Fruit fly (Drosophila melanogaster) whole organism, embryonic: ENCODE measurements around the gene wcy.
A peak's percentile ranks its signal among the peaks of the same experiment; 100 is the strongest.

ENCODE experiments used
- Atf-2 ChIP-seq: fragments of 200-800 bp; sonication (Bioruptor generic); optimal IDR thresholded peaks from 2 replicates; lab custom pipeline; 2016; ENCODE audit warnings: missing biosample characterization, missing genetic modification characterization
- B-H2 ChIP-seq: fragments of 200-800 bp; sonication (Bioruptor generic); optimal IDR thresholded peaks from 2 replicates; lab custom pipeline; 2018; ENCODE audit warnings: missing biosample characterization, mild to moderate bottlenecking, missing genetic modification characterization
- Bgb ChIP-seq: fragments of 200-800 bp; sonication (Bioruptor generic); IDR thresholded peaks from 2 replicates; pipeline ENCODE4 v1.3.6; 2022; ENCODE audit warnings: missing biosample characterization, missing genetic modification characterization; ENCODE audit not compliant: partially characterized antibody
- CG10431 ChIP-seq: fragments of 200-800 bp; sonication (Bioruptor generic); optimal IDR thresholded peaks from 3 replicates; lab custom pipeline; 2018; ENCODE audit warnings: missing biosample characterization, mild to moderate bottlenecking, missing genetic modification characterization
- CG11093 ChIP-seq: fragments of 200-800 bp; sonication (Bioruptor generic); IDR thresholded peaks from 3 replicates; pipeline ENCODE4 v1.3.6; 2022; ENCODE audit warnings: missing biosample characterization, missing genetic modification characterization
- CG12744 ChIP-seq: fragments of 200-800 bp; sonication (Bioruptor generic); optimal IDR thresholded peaks from 2 replicates; lab custom pipeline; 2016; ENCODE audit warnings: missing biosample characterization, missing genetic modification characterization
- CG12942 ChIP-seq: fragments of 200-800 bp; sonication (Bioruptor generic); optimal IDR thresholded peaks from 3 replicates; lab custom pipeline; 2016; ENCODE audit warnings: missing biosample characterization, missing genetic modification characterization
- CG13894 ChIP-seq: fragments of 200-800 bp; sonication (Bioruptor generic); optimal IDR thresholded peaks from 3 replicates; lab custom pipeline; 2018; ENCODE audit warnings: missing biosample characterization, mild to moderate bottlenecking, missing genetic modification characterization, moderate library complexity
- CG14441 ChIP-seq: fragments of 200-800 bp; sonication (Bioruptor generic); IDR thresholded peaks from 2 replicates; pipeline ENCODE4 v1.3.6; 2022; ENCODE audit warnings: missing biosample characterization, missing genetic modification characterization
- CG16813 ChIP-seq: fragments of 200-800 bp; sonication (Bioruptor generic); IDR thresholded peaks from 3 replicates; pipeline ENCODE4 v1.3.6; 2022; ENCODE audit warnings: missing biosample characterization, missing genetic modification characterization; ENCODE audit not compliant: partially characterized antibody
- CG16815 ChIP-seq: fragments of 200-800 bp; sonication (Bioruptor generic); optimal IDR thresholded peaks from 3 replicates; lab custom pipeline; 2017; ENCODE audit warnings: missing biosample characterization, mild to moderate bottlenecking, missing genetic modification characterization
- CG30020 ChIP-seq: fragments of 200-800 bp; optimal IDR thresholded peaks from 2 replicates; lab custom pipeline; 2019; ENCODE audit warnings: missing biosample characterization, mild to moderate bottlenecking, missing genetic modification characterization, moderate library complexity
- CG31224 ChIP-seq: fragments of 200-800 bp; sonication (Bioruptor generic); IDR thresholded peaks from 2 replicates; pipeline ENCODE4 v1.3.6; 2022; ENCODE audit warnings: missing biosample characterization, missing genetic modification characterization
- CG31365 ChIP-seq: fragments of 200-800 bp; sonication (Bioruptor generic); optimal IDR thresholded peaks from 2 replicates; lab custom pipeline; 2018; ENCODE audit warnings: missing biosample characterization, mild to moderate bottlenecking, missing genetic modification characterization
- CG31388 ChIP-seq: fragments of 200-800 bp; sonication (Bioruptor generic); optimal IDR thresholded peaks from 2 replicates; lab custom pipeline; 2016; ENCODE audit warnings: missing biosample characterization, missing genetic modification characterization
- CG3281 ChIP-seq: fragments of 200-800 bp; sonication (Bioruptor generic); optimal IDR thresholded peaks from 3 replicates; lab custom pipeline; 2017; ENCODE audit warnings: missing biosample characterization, mild to moderate bottlenecking, missing genetic modification characterization
- CG34422 ChIP-seq: fragments of 200-800 bp; sonication (Bioruptor generic); IDR thresholded peaks from 3 replicates; pipeline ENCODE4 v1.3.6; 2022; ENCODE audit warnings: missing biosample characterization, missing genetic modification characterization
- CG3726 ChIP-seq: fragments of 200-800 bp; sonication (Bioruptor generic); IDR thresholded peaks from 3 replicates; pipeline ENCODE4, ENCODE4 v1.3.6; 2022; ENCODE audit warnings: missing biosample characterization, missing genetic modification characterization
- CG4820 ChIP-seq: fragments of 200-800 bp; sonication (Bioruptor generic); optimal IDR thresholded peaks from 3 replicates; lab custom pipeline; 2016; ENCODE audit warnings: missing biosample characterization, missing genetic modification characterization
- CG6683 ChIP-seq: fragments of 200-800 bp; sonication (Bioruptor generic); optimal IDR thresholded peaks from 2 replicates; lab custom pipeline; 2017; ENCODE audit warnings: missing biosample characterization, mild to moderate bottlenecking, missing genetic modification characterization, missing genetic modification reagents
- CG6765 ChIP-seq: fragments of 200-800 bp; sonication (Bioruptor generic); optimal IDR thresholded peaks from 3 replicates; lab custom pipeline; 2017; ENCODE audit warnings: missing biosample characterization, mild to moderate bottlenecking, missing genetic modification characterization
- CG6813 ChIP-seq: fragments of 200-800 bp; sonication (Bioruptor generic); optimal IDR thresholded peaks from 2 replicates; lab custom pipeline; 2017; ENCODE audit warnings: missing biosample characterization, missing genetic modification characterization, mild to moderate bottlenecking, moderate library complexity, missing genetic modification reagents
- CG6854 ChIP-seq: fragments of 200-800 bp; sonication (Bioruptor generic); optimal IDR thresholded peaks from 3 replicates; lab custom pipeline; 2017; ENCODE audit warnings: missing biosample characterization, mild to moderate bottlenecking, missing genetic modification characterization
- CG7357 ChIP-seq: fragments of 200-800 bp; sonication (Bioruptor generic); IDR thresholded peaks from 3 replicates; pipeline ENCODE4 v1.3.6; 2022; ENCODE audit warnings: missing biosample characterization, missing genetic modification characterization
- CG9215 ChIP-seq: fragments of 200-800 bp; sonication (Bioruptor generic); IDR thresholded peaks from 2 replicates; pipeline ENCODE4 v1.3.6; 2022; ENCODE audit warnings: missing biosample characterization, missing genetic modification characterization
- Dbx ChIP-seq: fragments of 200-800 bp; sonication (Bioruptor generic); IDR thresholded peaks from 3 replicates; pipeline ENCODE4 v1.3.6; 2022; ENCODE audit warnings: missing biosample characterization, missing genetic modification characterization
- Dfd ChIP-seq, 2 experiments: fragments of >200 bp; optimal IDR thresholded peaks; 2 replicates each; lab custom pipeline; 2017; ENCODE audit warnings: missing biosample characterization in 2 of 2, missing genetic modification characterization in 2 of 2
- Dref ChIP-seq: fragments of 200-800 bp; sonication (Bioruptor generic); IDR thresholded peaks from 2 replicates; pipeline ENCODE4 v1.3.6; 2022; ENCODE audit warnings: missing biosample characterization, missing genetic modification characterization
- HLH3B ChIP-seq: fragments of 200-800 bp; sonication (Bioruptor generic); IDR thresholded peaks from 2 replicates; pipeline ENCODE4 v1.3.6; 2022; ENCODE audit warnings: missing biosample characterization, missing genetic modification characterization
- HmgZ ChIP-seq: fragments of 200-800 bp; sonication (Bioruptor generic); optimal IDR thresholded peaks from 2 replicates; lab custom pipeline; 2018; ENCODE audit warnings: missing biosample characterization, mild to moderate bottlenecking, missing genetic modification characterization
- NK7.1 ChIP-seq: fragments of 200-800 bp; sonication (Bioruptor generic); optimal IDR thresholded peaks from 3 replicates; lab custom pipeline; 2016; ENCODE audit warnings: missing biosample characterization, missing genetic modification characterization
- Nf-YA ChIP-seq: fragments of 200-800 bp; sonication (Bioruptor generic); IDR thresholded peaks from 2 replicates; pipeline ENCODE4 v1.3.6; 2022; ENCODE audit warnings: missing biosample characterization, missing genetic modification characterization
- Side ChIP-seq: fragments of 200-800 bp; sonication (Bioruptor generic); optimal IDR thresholded peaks from 2 replicates; lab custom pipeline; 2016; ENCODE audit warnings: missing biosample characterization, missing genetic modification characterization
- Sry-β ChIP-seq: fragments of 200-800 bp; sonication (Bioruptor generic); optimal IDR thresholded peaks from 2 replicates; lab custom pipeline; 2018; ENCODE audit warnings: missing biosample characterization, mild to moderate bottlenecking, missing genetic modification characterization, moderate library complexity
- al ChIP-seq: fragments of 200-800 bp; sonication (Bioruptor generic); IDR thresholded peaks from 2 replicates; pipeline ENCODE4 v1.3.6; 2022; ENCODE audit warnings: missing biosample characterization, missing genetic modification characterization
- ato ChIP-seq: fragments of 200-800 bp; sonication (Bioruptor generic); IDR thresholded peaks from 2 replicates; pipeline ENCODE4 v1.3.6; 2022; ENCODE audit warnings: missing biosample characterization, missing genetic modification characterization; ENCODE audit not compliant: partially characterized antibody
- dm ChIP-seq: fragments of 200-800 bp; sonication (Bioruptor generic); optimal IDR thresholded peaks from 3 replicates; lab custom pipeline; 2016; ENCODE audit warnings: missing biosample characterization, missing genetic modification characterization
- fd102C ChIP-seq: fragments of 200-800 bp; sonication (Bioruptor generic); optimal IDR thresholded peaks from 2 replicates; lab custom pipeline; 2018; ENCODE audit warnings: missing biosample characterization, mild to moderate bottlenecking, missing genetic modification characterization, moderate library complexity
- fd64A ChIP-seq: fragments of 200-800 bp; sonication (Bioruptor generic); optimal IDR thresholded peaks from 3 replicates; lab custom pipeline; 2018; ENCODE audit warnings: missing biosample characterization, mild to moderate bottlenecking, missing genetic modification characterization
- jumu ChIP-seq: fragments of 200-800 bp; sonication (Bioruptor generic); optimal IDR thresholded peaks from 3 replicates; lab custom pipeline; 2016; ENCODE audit warnings: missing biosample characterization, missing genetic modification characterization
- luna ChIP-seq: fragments of 200-800 bp; sonication (Bioruptor generic); optimal IDR thresholded peaks from 2 replicates; lab custom pipeline; 2016; ENCODE audit warnings: missing biosample characterization, missing genetic modification characterization
- mam ChIP-seq: fragments of 200-800 bp; sonication (Bioruptor generic); optimal IDR thresholded peaks from 3 replicates; lab custom pipeline; 2016; ENCODE audit warnings: missing biosample characterization, missing genetic modification characterization
- oc ChIP-seq: fragments of 200-800 bp; sonication (Bioruptor generic); optimal IDR thresholded peaks from 2 replicates; lab custom pipeline; 2018; ENCODE audit warnings: missing biosample characterization, mild to moderate bottlenecking, missing genetic modification characterization, moderate library complexity
- pros ChIP-seq: fragments of 200-800 bp; sonication (Bioruptor generic); optimal IDR thresholded peaks from 3 replicates; lab custom pipeline; 2019; ENCODE audit warnings: missing biosample characterization, mild to moderate bottlenecking, missing genetic modification characterization, moderate library complexity
- run ChIP-seq: fragments of 200-800 bp; sonication (Bioruptor generic); optimal IDR thresholded peaks from 3 replicates; lab custom pipeline; 2018; ENCODE audit warnings: missing biosample characterization, mild to moderate bottlenecking, missing genetic modification characterization
- scrt ChIP-seq: fragments of 200-800 bp; sonication (Bioruptor generic); optimal IDR thresholded peaks from 2 replicates; lab custom pipeline; 2018; ENCODE audit warnings: missing biosample characterization, mild to moderate bottlenecking, missing genetic modification characterization, moderate library complexity
- sd ChIP-seq: fragments of 200-800 bp; sonication (Bioruptor generic); optimal IDR thresholded peaks from 3 replicates; lab custom pipeline; 2018; ENCODE audit warnings: missing biosample characterization, mild to moderate bottlenecking, missing genetic modification characterization, moderate library complexity
- sens ChIP-seq: fragments of 200-800 bp; sonication (Bioruptor generic); peaks from one replicate; lab custom pipeline; 2016; ENCODE audit warnings: missing biosample characterization, missing genetic modification characterization
- unc-4 ChIP-seq: fragments of 200-800 bp; sonication (Bioruptor generic); IDR thresholded peaks from 2 replicates; pipeline ENCODE4 v1.3.6; 2022; ENCODE audit warnings: missing biosample characterization, missing genetic modification characterization; ENCODE audit not compliant: partially characterized antibody
- zf30C ChIP-seq: fragments of 200-800 bp; sonication (Bioruptor generic); optimal IDR thresholded peaks from 3 replicates; lab custom pipeline; 2018; ENCODE audit warnings: missing biosample characterization, mild to moderate bottlenecking, missing genetic modification characterization

Gene wcy

dm6 chrX:17123545-17124203 lies 46.0 kb upstream of the wcy start (continued):
- TF ChIP-seq CG6854 (peak; percentile 61), Dfd (GFP tag; optimal IDR thresholded peaks at IDR 0.05; lab: Kevin White, UChicago) (no peak), B-H2 (GFP tag; lab: Kevin White, UChicago) (no peak), Sry-β (no peak), CG31388 (GFP tag; lab: Kevin White, UChicago) (no peak), Side (GFP tag; lab: Kevin White, UChicago) (peak; percentile 15), zf30C (peak; percentile 45), NK7.1 (GFP tag; lab: Kevin White, UChicago) (no peak), CG31224 (GFP tag; lab: Robert Waterston, UW) (peak; percentile 42; the same call in 1 of the 2 replicates), CG31365 (tag; lab: Kevin White, UChicago) (peak; percentile 3), run (tag; lab: Kevin White, UChicago) (peak; percentile 40), CG6683 (peak; percentile 53), HmgZ (peak; percentile 24), CG16815 (peak; percentile 32), dm (GFP tag; lab: Kevin White, UChicago) (peak; percentile 8), luna (GFP tag; lab: Kevin White, UChicago) (no peak), Dref (no peak), CG12744 (GFP tag; lab: Kevin White, UChicago) (no peak), sens (GFP tag; lab: Kevin White, UChicago) (peak; percentile 92), CG12942 (peak; percentile 63), CG7357 (GFP tag; lab: Robert Waterston, UW) (peak; percentile 54; the same call in 1 of the 3 replicates), CG10431 (GFP tag; lab: Kevin White, UChicago) (no peak), scrt (GFP tag; lab: Kevin White, UChicago) (peak; percentile 42), unc-4 (GFP tag; lab: Robert Waterston, UW) (no peak), CG4820 (GFP tag; lab: Kevin White, UChicago) (peak; percentile 46), CG3726 (peak; percentile 50; the same call in 1 of the 3 replicates), HLH3B (GFP tag; lab: Robert Waterston, UW) (peak; percentile 78), Bgb (no peak), mam (GFP tag; lab: Kevin White, UChicago) (peak; percentile 29), pros (no peak), CG9215 (GFP tag; lab: Robert Waterston, UW) (peak; percentile 33; the same call in 1 of the 2 replicates), fd102C (GFP tag; lab: Kevin White, UChicago) (no peak), sd (tag; lab: Kevin White, UChicago) (peak; percentile 32), CG6765 (GFP tag; lab: Kevin White, UChicago) (peak; percentile 22), jumu (GFP tag; lab: Kevin White, UChicago) (peak; percentile 21), ato (GFP tag; lab: Robert Waterston, UW) (no peak), CG14441 (peak; percentile 74), CG3281 (GFP tag; lab: Kevin White, UChicago) (peak; percentile 71), Dbx (GFP tag; lab: Robert Waterston, UW) (peak; percentile 64; the same call in 2 of the 3 replicates), Atf-2 (GFP tag; lab: Kevin White, UChicago) (peak; percentile 41), CG13894 (tag; lab: Kevin White, UChicago) (peak; percentile 57), al (GFP tag; lab: Robert Waterston, UW) (peak; percentile 72), CG34422 (0 out of 3 replicates have a peak, but pooled peaks have one; percentile 60), CG30020 (tag; lab: Kevin White, UChicago) (no peak), oc (peak; percentile 83), CG11093 (GFP tag; lab: Robert Waterston, UW) (0 out of 3 replicates have a peak, but pooled peaks have one; percentile 33), fd64A (peak; percentile 43), CG16813 (GFP tag; lab: Robert Waterston, UW) (no peak), Nf-YA (GFP tag; lab: Robert Waterston, UW) (peak; percentile 52), CG6813 (peak; percentile 66)
